Worm (Caenorhabditis elegans) whole organism, L2 larva: Measurements from ENCODE around the gene smim-14.

ENCODE experiments used
- lin-13 ChIP-seq: fragments of 150-350 bp; optimal IDR thresholded peaks from 2 replicates; lab custom pipeline; 2014; ENCODE audit warnings: missing biosample characterization, missing genetic modification reagents, missing genetic modification characterization
- unc-39 ChIP-seq: fragments of 150-350 bp; optimal IDR thresholded peaks from 2 replicates; lab custom pipeline; 2014; ENCODE audit warnings: missing biosample characterization, missing genetic modification characterization
- zag-1 ChIP-seq: fragments of 150-350 bp; optimal IDR thresholded peaks from 2 replicates; lab custom pipeline; 2014; ENCODE audit warnings: missing biosample characterization, missing genetic modification characterization

DNA sequence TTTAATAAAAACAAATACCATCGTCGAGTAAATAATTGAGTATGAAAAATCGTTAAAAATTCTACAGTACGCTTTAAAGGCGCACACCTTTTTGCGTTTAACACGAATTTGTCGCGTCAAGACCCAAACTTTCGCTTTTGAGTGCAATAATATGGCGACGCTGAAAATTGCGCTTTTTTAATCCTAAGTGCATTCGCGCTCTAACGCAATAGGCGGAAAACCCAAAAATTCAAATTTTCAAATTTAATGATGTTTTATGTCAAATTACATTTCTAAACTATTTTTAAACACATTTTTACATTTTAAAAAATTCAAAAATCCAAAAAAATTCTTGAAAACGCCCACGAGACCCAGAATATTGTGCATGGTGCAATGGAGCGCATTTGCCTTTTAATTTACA is 42.3 kb upstream of the smim-14 start:
- TF ChIP-seq zag-1 (tag; lab: Kevin White, UChicago): no peak
- no peak for TF ChIP-seq lin-13 (GFP tag; lab: Kevin White, UChicago)
- TF ChIP-seq unc-39 (tag; lab: Kevin White, UChicago): no peak
